Fruit fly (Drosophila melanogaster) whole organism, embryonic: ENCODE measurements around the gene grnd.

Experiments used
- Adf1 ChIP-seq: fragments of 200-800 bp; sonication (Bioruptor generic); IDR thresholded peaks from 2 replicates; pipeline ENCODE4 v1.3.6; 2022; ENCODE audit warnings: missing biosample characterization, missing genetic modification characterization
- Atf6 ChIP-seq: fragments of 200-800 bp; sonication (Bioruptor generic); IDR thresholded peaks from 2 replicates; pipeline ENCODE4 v1.3.6; 2022; ENCODE audit warnings: missing biosample characterization, missing genetic modification characterization
- CG11398 ChIP-seq: fragments of 200-800 bp; sonication (Bioruptor generic); optimal IDR thresholded peaks from 2 replicates; lab custom pipeline; 2016; ENCODE audit warnings: missing biosample characterization, missing genetic modification characterization
- CG12391 ChIP-seq: fragments of 200-800 bp; sonication (Bioruptor generic); optimal IDR thresholded peaks from 3 replicates; lab custom pipeline; 2018; ENCODE audit warnings: missing biosample characterization, mild to moderate bottlenecking, missing genetic modification characterization, moderate library complexity
- CG13123 ChIP-seq: fragments of 200-800 bp; sonication (Bioruptor generic); optimal IDR thresholded peaks from 2 replicates; lab custom pipeline; 2016; ENCODE audit warnings: missing biosample characterization, missing genetic modification characterization
- CG14050 ChIP-seq: fragments of 200-800 bp; sonication (Bioruptor generic); IDR thresholded peaks from 3 replicates; pipeline ENCODE4 v1.3.6; 2022; ENCODE audit warnings: missing biosample characterization, missing genetic modification characterization
- CG15011 ChIP-seq: fragments of 200-800 bp; sonication (Bioruptor generic); optimal IDR thresholded peaks from 3 replicates; lab custom pipeline; 2018; ENCODE audit warnings: missing biosample characterization, mild to moderate bottlenecking, missing genetic modification characterization
- CG1529 ChIP-seq: fragments of 200-800 bp; sonication (Bioruptor generic); optimal IDR thresholded peaks from 3 replicates; lab custom pipeline; 2018; ENCODE audit warnings: missing biosample characterization, missing genetic modification characterization
- CG16779 ChIP-seq: fragments of 200-800 bp; sonication (Bioruptor generic); IDR thresholded peaks from 2 replicates; pipeline ENCODE4 v1.3.6; 2022; ENCODE audit warnings: missing biosample characterization, missing genetic modification characterization
- CG18262 ChIP-seq: fragments of 200-800 bp; optimal IDR thresholded peaks from 3 replicates; lab custom pipeline; 2019; ENCODE audit warnings: missing biosample characterization, mild to moderate bottlenecking, missing genetic modification characterization, moderate library complexity
- CG18476 ChIP-seq: fragments of 200-800 bp; sonication (Bioruptor generic); optimal IDR thresholded peaks from 2 replicates; lab custom pipeline; 2016; ENCODE audit warnings: missing biosample characterization, mild to moderate bottlenecking, missing genetic modification characterization
- CG30431 ChIP-seq: fragments of 200-800 bp; sonication (Bioruptor generic); optimal IDR thresholded peaks from 2 replicates; lab custom pipeline; 2017; ENCODE audit warnings: missing biosample characterization, missing genetic modification characterization
- CG31365 ChIP-seq: fragments of 200-800 bp; sonication (Bioruptor generic); optimal IDR thresholded peaks from 2 replicates; lab custom pipeline; 2018; ENCODE audit warnings: missing biosample characterization, mild to moderate bottlenecking, missing genetic modification characterization
- CG31388 ChIP-seq: fragments of 200-800 bp; sonication (Bioruptor generic); optimal IDR thresholded peaks from 2 replicates; lab custom pipeline; 2016; ENCODE audit warnings: missing biosample characterization, missing genetic modification characterization
- CG31441 ChIP-seq: fragments of 200-800 bp; sonication (Bioruptor generic); IDR thresholded peaks from 2 replicates; pipeline ENCODE4 v1.3.6; 2022; ENCODE audit warnings: missing biosample characterization, missing genetic modification characterization
- CG3281 ChIP-seq: fragments of 200-800 bp; sonication (Bioruptor generic); optimal IDR thresholded peaks from 3 replicates; lab custom pipeline; 2017; ENCODE audit warnings: missing biosample characterization, mild to moderate bottlenecking, missing genetic modification characterization
- CG34422 ChIP-seq: fragments of 200-800 bp; sonication (Bioruptor generic); IDR thresholded peaks from 3 replicates; pipeline ENCODE4 v1.3.6; 2022; ENCODE audit warnings: missing biosample characterization, missing genetic modification characterization
- CG3995 ChIP-seq: fragments of 200-800 bp; sonication (Bioruptor generic); optimal IDR thresholded peaks from 3 replicates; lab custom pipeline; 2016; ENCODE audit warnings: missing biosample characterization, missing genetic modification characterization
- CG43689 ChIP-seq: fragments of 200-800 bp; sonication (Bioruptor generic); IDR thresholded peaks from 2 replicates; pipeline ENCODE4 v1.3.6; 2022; ENCODE audit warnings: missing biosample characterization, missing genetic modification characterization
- CG6813 ChIP-seq: fragments of 200-800 bp; sonication (Bioruptor generic); optimal IDR thresholded peaks from 2 replicates; lab custom pipeline; 2017; ENCODE audit warnings: missing biosample characterization, missing genetic modification characterization, mild to moderate bottlenecking, moderate library complexity, missing genetic modification reagents
- CG7372 ChIP-seq: fragments of 200-800 bp; sonication (Bioruptor generic); IDR thresholded peaks from 2 replicates; pipeline ENCODE4 v1.3.6; 2022; ENCODE audit warnings: missing biosample characterization, missing genetic modification characterization
- CG7745 ChIP-seq: fragments of 200-800 bp; sonication (Bioruptor generic); optimal IDR thresholded peaks from 2 replicates; lab custom pipeline; 2018; ENCODE audit warnings: missing biosample characterization, mild to moderate bottlenecking, missing genetic modification characterization, moderate library complexity
- CG7839 ChIP-seq: fragments of 200-800 bp; sonication (Bioruptor generic); optimal IDR thresholded peaks from 3 replicates; lab custom pipeline; 2018; ENCODE audit warnings: missing biosample characterization, mild to moderate bottlenecking, missing genetic modification characterization, moderate library complexity
- D ChIP-seq, 2 experiments: fragments of 200-800 bp in 1 of 2; fragments of >200 bp in 1 of 2; sonication (Bioruptor generic) in 1 of 2; optimal IDR thresholded peaks; 2 replicates in 1 of 2; 3 replicates in 1 of 2; lab custom pipeline; 2017; ENCODE audit warnings: mild to moderate bottlenecking in 1 of 2, missing biosample characterization in 1 of 2, missing genetic modification characterization in 1 of 2, missing genetic modification reagents in 1 of 2
- Dbx ChIP-seq: fragments of 200-800 bp; sonication (Bioruptor generic); IDR thresholded peaks from 3 replicates; pipeline ENCODE4 v1.3.6; 2022; ENCODE audit warnings: missing biosample characterization, missing genetic modification characterization
- Deaf1 ChIP-seq: fragments of 200-800 bp; optimal IDR thresholded peaks from 3 replicates; lab custom pipeline; 2019; ENCODE audit warnings: missing biosample characterization, mild to moderate bottlenecking, missing genetic modification characterization, moderate library complexity
- Drgx ChIP-seq: fragments of 200-800 bp; sonication (Bioruptor generic); IDR thresholded peaks from 2 replicates; pipeline ENCODE4 v1.3.6; 2022; ENCODE audit warnings: missing biosample characterization, missing genetic modification characterization
- Fer3 ChIP-seq: fragments of 200-800 bp; sonication (Bioruptor generic); optimal IDR thresholded peaks from 2 replicates; lab custom pipeline; 2018; ENCODE audit warnings: missing biosample characterization, mild to moderate bottlenecking, missing genetic modification characterization, moderate library complexity
- H2.0 ChIP-seq: fragments of 200-800 bp; sonication (Bioruptor generic); IDR thresholded peaks from 2 replicates; pipeline ENCODE4 v1.3.6; 2022; ENCODE audit warnings: missing biosample characterization, missing genetic modification characterization
- Lpt ChIP-seq: fragments of >200 bp; optimal IDR thresholded peaks from 2 replicates; lab custom pipeline; 2018; ENCODE audit warnings: missing biosample characterization, missing genetic modification characterization
- Neu2 ChIP-seq: fragments of 200-800 bp; sonication (Bioruptor generic); optimal IDR thresholded peaks from 3 replicates; lab custom pipeline; 2016; ENCODE audit warnings: missing biosample characterization, missing genetic modification characterization, borderline replicate concordance
- Nf-YB ChIP-seq: fragments of 200-800 bp; sonication (Bioruptor generic); optimal IDR thresholded peaks from 3 replicates; lab custom pipeline; 2019; ENCODE audit warnings: missing biosample characterization, mild to moderate bottlenecking, missing genetic modification characterization, moderate library complexity
- abd-A ChIP-seq: fragments of 200-800 bp; sonication (Bioruptor generic); optimal IDR thresholded peaks from 3 replicates; lab custom pipeline; 2019; ENCODE audit warnings: missing biosample characterization, mild to moderate bottlenecking, missing genetic modification characterization, moderate library complexity
- ac ChIP-seq: fragments of 200-800 bp; sonication (Bioruptor generic); optimal IDR thresholded peaks from 3 replicates; lab custom pipeline; 2017; ENCODE audit warnings: missing biosample characterization, mild to moderate bottlenecking, missing genetic modification characterization
- cad ChIP-seq: fragments of >200 bp; optimal IDR thresholded peaks from 2 replicates; lab custom pipeline; 2017; ENCODE audit warnings: missing biosample characterization, missing genetic modification characterization
- chm ChIP-seq: fragments of 200-800 bp; sonication (Bioruptor generic); IDR thresholded peaks from 2 replicates; pipeline ENCODE4 v1.3.6; 2022; ENCODE audit warnings: missing biosample characterization, missing genetic modification characterization
- dmrt11E ChIP-seq: fragments of 200-800 bp; sonication (Bioruptor generic); optimal IDR thresholded peaks from 3 replicates; lab custom pipeline; 2018; ENCODE audit warnings: missing biosample characterization, mild to moderate bottlenecking, missing genetic modification characterization, moderate library complexity
- dmrt99B ChIP-seq: fragments of 200-800 bp; sonication (Bioruptor generic); optimal IDR thresholded peaks from 2 replicates; lab custom pipeline; 2018; ENCODE audit warnings: missing biosample characterization, mild to moderate bottlenecking, missing genetic modification characterization, moderate library complexity
- dysf ChIP-seq: fragments of 200-800 bp; sonication (Bioruptor generic); IDR thresholded peaks from 3 replicates; pipeline ENCODE4 v1.3.6; 2022; ENCODE audit warnings: missing biosample characterization, missing genetic modification characterization
- gcm2 ChIP-seq: fragments of 200-800 bp; sonication (Bioruptor generic); optimal IDR thresholded peaks from 2 replicates; lab custom pipeline; 2016; ENCODE audit warnings: missing biosample characterization, missing genetic modification characterization
- gsb-n ChIP-seq: fragments of 200-800 bp; sonication (Bioruptor generic); optimal IDR thresholded peaks from 3 replicates; lab custom pipeline; 2018; ENCODE audit warnings: missing biosample characterization, mild to moderate bottlenecking, missing genetic modification characterization
- hb ChIP-seq: fragments of 200-800 bp; sonication (Bioruptor generic); IDR thresholded peaks from 3 replicates; pipeline ENCODE4 v1.3.6; 2022; ENCODE audit warnings: missing biosample characterization, missing genetic modification characterization; ENCODE audit not compliant: partially characterized antibody
- inv ChIP-seq: fragments of 200-800 bp; sonication (Bioruptor generic); IDR thresholded peaks from 2 replicates; pipeline ENCODE4 v1.3.6; 2022; ENCODE audit warnings: missing biosample characterization, missing genetic modification characterization; ENCODE audit not compliant: partially characterized antibody
- jumu ChIP-seq: fragments of 200-800 bp; sonication (Bioruptor generic); optimal IDR thresholded peaks from 3 replicates; lab custom pipeline; 2016; ENCODE audit warnings: missing biosample characterization, missing genetic modification characterization
- lola ChIP-seq, 3 experiments: fragments of >200 bp in 2 of 3; fragments of 200-800 bp in 1 of 3; sonication (Bioruptor generic) in 1 of 3; optimal IDR thresholded peaks; 2 replicates each; lab custom pipeline; 2017 to 2019; ENCODE audit warnings: missing biosample characterization in 3 of 3, missing genetic modification characterization in 3 of 3, mild to moderate bottlenecking in 1 of 3, moderate library complexity in 1 of 3
- lov ChIP-seq, 2 experiments: fragments of 200-800 bp in 1 of 2; fragments of >200 bp in 1 of 2; sonication (Bioruptor generic) in 1 of 2; IDR thresholded peaks in 1 of 2; optimal IDR thresholded peaks in 1 of 2; 2 replicates in 1 of 2; 3 replicates in 1 of 2; pipeline versions ENCODE4 v1.3.6 to Lab custom; 2017 to 2022; ENCODE audit warnings: missing biosample characterization in 1 of 2, missing genetic modification characterization in 1 of 2
- nom ChIP-seq: fragments of 200-800 bp; sonication (Bioruptor generic); optimal IDR thresholded peaks from 2 replicates; lab custom pipeline; 2017; ENCODE audit warnings: missing biosample characterization, missing genetic modification characterization, mild to moderate bottlenecking, moderate library complexity, missing genetic modification reagents
- org-1 ChIP-seq: fragments of 200-800 bp; sonication (Bioruptor generic); optimal IDR thresholded peaks from 2 replicates; lab custom pipeline; 2017; ENCODE audit warnings: missing biosample characterization, missing genetic modification characterization
- phol ChIP-seq: fragments of 200-800 bp; sonication (Bioruptor generic); optimal IDR thresholded peaks from 3 replicates; lab custom pipeline; 2018; ENCODE audit warnings: missing biosample characterization, mild to moderate bottlenecking, missing genetic modification characterization, moderate library complexity
- vfl ChIP-seq: fragments of 200-800 bp; sonication (Bioruptor generic); optimal IDR thresholded peaks from 2 replicates; lab custom pipeline; 2016; ENCODE audit warnings: missing biosample characterization, missing genetic modification characterization

grnd gene

DNA sequence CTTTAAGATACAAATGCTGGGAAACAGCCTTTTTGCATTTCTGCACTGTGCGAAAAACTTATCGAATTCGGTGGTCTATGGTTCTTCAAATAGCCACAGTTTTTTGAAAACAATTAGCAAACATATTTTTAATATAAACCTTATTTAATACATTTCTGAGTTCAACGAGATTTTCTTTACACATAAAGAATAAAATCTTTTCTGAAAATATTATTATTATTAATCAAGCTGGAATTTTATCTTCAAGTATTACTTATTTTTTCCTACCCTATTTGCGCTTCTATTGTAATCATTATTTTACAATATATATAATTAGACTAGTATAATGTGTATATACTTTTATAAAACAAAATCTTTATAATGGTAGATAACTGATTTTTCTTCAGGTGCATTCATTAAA lies 3.0 kb upstream of the grnd start (continued):
- TF ChIP-seq CG3281 (GFP tag; lab: Kevin White, UChicago) (no peak), Atf6 (GFP tag; lab: Robert Waterston, UW) (no peak), CG7745 (no peak), gcm2 (GFP tag; lab: Kevin White, UChicago) (no peak), gsb-n (tag; lab: Kevin White, UChicago) (no peak), chm (GFP tag; lab: Robert Waterston, UW) (no peak), CG18262 (tag; lab: Kevin White, UChicago) (peak; percentile 72), Lpt (GFP tag; lab: Kevin White, UChicago) (no peak), CG18476 (no peak), dmrt99B (tag; lab: Kevin White, UChicago) (peak; percentile 30), H2.0 (GFP tag; lab: Robert Waterston, UW) (no peak), CG7839 (peak; percentile 23), CG6813 (GFP tag; lab: Kevin White, UChicago) (no peak), inv (GFP tag; lab: Robert Waterston, UW) (no peak), CG14050 (GFP tag; lab: Robert Waterston, UW) (no peak), CG7372 (GFP tag; lab: Robert Waterston, UW) (no peak), hb (GFP tag; lab: Robert Waterston, UW) (no peak), Deaf1 (tag; lab: Kevin White, UChicago) (no peak), Adf1 (GFP tag; lab: Robert Waterston, UW) (no peak), CG16779 (GFP tag; lab: Robert Waterston, UW) (no peak), dysf (GFP tag; lab: Robert Waterston, UW) (no peak), lola (GFP tag; optimal IDR thresholded peaks at IDR 0.05; lab: Kevin White, UChicago) (peak in 1 of 3 experiments; percentile 36), CG43689 (GFP tag; lab: Robert Waterston, UW) (no peak), cad (GFP tag; lab: Kevin White, UChicago) (no peak), CG11398 (GFP tag; lab: Kevin White, UChicago) (no peak), nom (GFP tag; lab: Kevin White, UChicago) (peak; percentile 2), CG30431 (no peak), ac (GFP tag; lab: Kevin White, UChicago) (no peak), D (optimal IDR thresholded peaks at IDR 0.05; lab: Kevin White, UChicago) (no peak), D (GFP tag; optimal IDR thresholded peaks at IDR 0.05; lab: Kevin White, UChicago) (peak; percentile 4), CG1529 (GFP tag; lab: Kevin White, UChicago) (no peak), CG34422 (GFP tag; lab: Robert Waterston, UW) (no peak), Neu2 (no peak), Nf-YB (GFP tag; lab: Kevin White, UChicago) (no peak), jumu (no peak), dmrt11E (tag; lab: Kevin White, UChicago) (peak; percentile 19), CG3995 (GFP tag; lab: Kevin White, UChicago) (no peak), CG31441 (GFP tag; lab: Robert Waterston, UW) (peak; percentile 49; the same call in 1 of the 2 replicates), CG13123 (GFP tag; lab: Kevin White, UChicago) (no peak), Drgx (0 out of 2 replicates have a peak, but pooled peaks have one; percentile 22), CG31388 (GFP tag; lab: Kevin White, UChicago) (no peak), vfl (GFP tag; lab: Kevin White, UChicago) (no peak), CG15011 (GFP tag; lab: Kevin White, UChicago) (no peak), phol (tag; lab: Kevin White, UChicago) (peak; percentile 55), org-1 (GFP tag; lab: Kevin White, UChicago) (no peak), Fer3 (tag; lab: Kevin White, UChicago) (no peak), CG12391 (tag; lab: Kevin White, UChicago) (peak; percentile 18), Dbx (no peak), CG31365 (tag; lab: Kevin White, UChicago) (no peak), lov (optimal IDR thresholded peaks at IDR 0.05; lab: Kevin White, UChicago) (no peak), lov (GFP tag; IDR thresholded peaks at IDR 0.05; lab: Robert Waterston, UW) (no peak), abd-A (tag; lab: Kevin White, UChicago) (no peak)
